Worm (Caenorhabditis elegans): Measurements from ENCODE around the gene Y42H9AR.2.

Y42H9AR.2 gene

DNA sequence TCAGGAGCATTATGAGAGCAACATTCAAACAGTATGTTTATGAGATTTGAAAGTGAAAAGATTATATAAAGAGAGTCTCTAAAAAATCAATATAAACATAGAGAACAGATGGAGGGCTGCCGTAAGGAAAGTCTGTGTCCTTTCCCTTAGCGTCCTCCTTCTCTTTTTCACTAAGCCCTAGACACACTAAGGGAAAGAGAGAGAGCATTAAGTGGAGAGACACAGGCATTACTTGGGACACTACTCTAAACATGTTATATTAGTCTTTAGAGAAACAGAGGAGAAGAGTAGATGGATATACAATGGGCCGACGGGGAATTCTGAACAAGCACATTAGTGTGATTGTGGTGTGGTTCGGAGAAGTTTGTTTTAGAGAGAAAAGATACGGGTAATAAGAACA, 3.3 kb upstream of the Y42H9AR.2 start:
- TF ChIP-seq fkh-10 (GFP tag; optimal IDR thresholded peaks at IDR 0.05) (no peak), pha-4 (tag; optimal IDR thresholded peaks at IDR 0.05) (no peak), egl-5 (tag; optimal IDR thresholded peaks at IDR 0.05) (no peak), ceh-16 (tag; optimal IDR thresholded peaks at IDR 0.05) (no peak), ceh-9 (tag; optimal IDR thresholded peaks at IDR 0.05) (no peak), nhr-12 (tag; optimal IDR thresholded peaks at IDR 0.05) (no peak), ceh-82 (tag; optimal IDR thresholded peaks at IDR 0.05) (no peak)

DNA sequence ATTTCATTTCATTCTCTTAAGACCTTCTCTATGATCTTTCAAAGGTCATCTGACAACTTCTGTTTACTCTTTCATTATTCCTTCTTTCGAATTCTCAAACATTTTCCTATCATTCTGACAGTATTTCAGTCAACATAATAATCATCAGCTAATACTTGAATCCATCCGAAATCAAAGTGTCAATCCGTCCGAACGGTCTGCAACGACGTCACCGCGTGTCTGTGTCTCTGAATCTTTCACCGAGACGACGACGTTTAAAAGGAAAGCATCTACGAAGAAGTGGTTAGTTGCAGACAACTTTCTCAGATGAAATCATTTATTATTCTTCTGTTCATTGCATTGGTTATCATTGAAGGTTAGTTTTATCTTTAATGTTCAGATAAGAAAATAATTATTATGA, 2.5 kb downstream of the Y42H9AR.2 start, which contains the start of gene Y42H9AR.5:
Y42H9AR.5 (plus strand) TSS at position 301 of the 400 bp plus-strand sequence.
- TF ChIP-seq elt-3 (tag; optimal IDR thresholded peaks at IDR 0.05) (peak in 1 of 3 experiments; percentile 39), hmg-11 (tag; optimal IDR thresholded peaks at IDR 0.05) (no peak)

DNA sequence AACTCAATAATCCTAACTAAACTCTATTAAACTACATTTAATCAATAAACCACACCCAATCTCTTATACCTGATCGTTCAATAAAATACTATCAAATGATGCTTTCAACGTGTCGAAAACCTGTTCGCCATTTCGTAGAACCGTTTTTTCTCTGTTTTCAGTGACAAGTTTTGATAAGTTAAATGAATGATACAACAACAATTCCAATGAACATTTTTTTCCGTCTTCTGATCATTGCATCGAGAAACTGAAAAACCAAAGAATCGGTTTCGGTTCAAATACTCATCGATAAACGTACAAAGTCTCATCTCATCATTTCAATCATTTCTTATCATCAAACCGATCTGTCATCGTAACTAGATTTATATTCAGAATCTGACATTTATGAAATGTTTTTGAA, 3.5 kb downstream of the Y42H9AR.2 start:
- peak in 1 of 3 experiments; percentile 16 for TF ChIP-seq elt-3 (tag; optimal IDR thresholded peaks at IDR 0.05)
- no peak for TF ChIP-seq mml-1 (tag; optimal IDR thresholded peaks at IDR 0.05)
- TF ChIP-seq nhr-23 (tag; optimal IDR thresholded peaks at IDR 0.05), result peak; percentile 17
- TF ChIP-seq fos-1 (tag; optimal IDR thresholded peaks at IDR 0.05), result no peak
- peak; percentile 66 for TF ChIP-seq nhr-43 (tag; optimal IDR thresholded peaks at IDR 0.05; ENCODE audit: poor library complexity, severe bottlenecking)

DNA sequence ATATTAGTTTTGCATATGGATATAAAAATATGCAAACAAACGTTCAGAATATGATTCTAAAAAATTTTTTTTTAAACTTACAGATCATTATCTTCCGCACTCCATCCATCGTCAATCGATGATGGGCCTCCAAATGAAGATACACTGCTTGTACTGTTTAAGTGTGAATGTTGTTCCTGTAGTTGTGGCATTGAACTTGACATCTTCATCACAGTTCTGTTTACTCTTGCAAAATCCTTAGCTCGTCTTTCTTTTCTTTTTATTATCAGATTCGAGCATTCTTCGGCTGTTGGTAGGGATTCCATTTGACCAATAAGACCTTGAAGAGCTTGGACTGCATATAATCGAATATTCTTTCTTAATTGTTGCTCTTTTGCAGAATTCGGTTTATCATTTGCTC, 5.4 kb downstream of the Y42H9AR.2 start:
- TF ChIP-seq ceh-82 (tag; optimal IDR thresholded peaks at IDR 0.05) (no peak), elt-2 (tag; optimal IDR thresholded peaks at IDR 0.05) (no peak), nhr-77 (tag; optimal IDR thresholded peaks at IDR 0.05) (no peak), unc-62 (GFP tag; optimal IDR thresholded peaks at IDR 0.05) (no peak), ama-1 (optimal IDR thresholded peaks at IDR 0.05) (no peak), nhr-25 (tag; optimal IDR thresholded peaks at IDR 0.05) (no peak), ZK546.5 (tag; optimal IDR thresholded peaks at IDR 0.05) (no peak), tbx-2 (tag; optimal IDR thresholded peaks at IDR 0.05) (no peak), fkh-2 (tag; optimal IDR thresholded peaks at IDR 0.05) (no peak), fos-1 (tag; optimal IDR thresholded peaks at IDR 0.05) (no peak), mdl-1 (tag; optimal IDR thresholded peaks at IDR 0.05) (no peak), elt-1 (tag; optimal IDR thresholded peaks at IDR 0.05) (no peak), skn-1 (tag; optimal IDR thresholded peaks at IDR 0.05) (no peak), daf-12 (tag; optimal IDR thresholded peaks at IDR 0.05) (no peak), nhr-237 (tag; optimal IDR thresholded peaks at IDR 0.05) (no peak), elt-3 (tag; optimal IDR thresholded peaks at IDR 0.05) (no peak), snpc-4 (tag; optimal IDR thresholded peaks at IDR 0.05) (no peak), sea-2 (GFP tag; optimal IDR thresholded peaks at IDR 0.05) (no peak), hmg-11 (tag; optimal IDR thresholded peaks at IDR 0.05) (no peak)

DNA sequence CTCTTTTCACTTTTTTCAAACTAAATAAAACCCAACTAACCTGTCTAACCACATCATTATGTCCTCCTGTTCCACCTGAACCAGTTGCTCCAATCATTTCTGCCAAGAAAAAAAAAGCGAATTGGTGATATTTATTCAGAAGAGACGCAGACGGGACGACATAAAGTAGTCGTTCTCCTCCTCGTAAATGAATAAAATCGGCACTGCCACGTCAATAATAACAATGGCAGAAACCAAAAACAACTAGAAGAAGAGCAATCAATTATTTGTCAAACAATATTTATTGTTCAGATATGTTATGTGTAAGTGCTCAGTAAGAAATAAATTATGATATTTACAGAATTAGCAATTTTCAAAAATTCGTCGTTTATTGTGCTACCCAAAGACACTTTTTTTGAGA, 7.8 kb downstream of the Y42H9AR.2 start, which contains the start of gene rabs-5:
rabs-5 (minus strand) TSS at position 101 of the 400 bp plus-strand sequence.
- TF ChIP-seq mml-1 (tag; optimal IDR thresholded peaks at IDR 0.05), result no peak
- no peak for TF ChIP-seq nhr-67 (tag; optimal IDR thresholded peaks at IDR 0.05)
- no peak for TF ChIP-seq ZK546.5 (tag; optimal IDR thresholded peaks at IDR 0.05)
- no peak for TF ChIP-seq unc-39 (tag; optimal IDR thresholded peaks at IDR 0.05)
- no peak for TF ChIP-seq lsy-12 (tag; optimal IDR thresholded peaks at IDR 0.05)
- TF ChIP-seq nhr-11 (tag; optimal IDR thresholded peaks at IDR 0.05), result no peak
- TF ChIP-seq R02D3.7 (tag; optimal IDR thresholded peaks at IDR 0.05), result no peak
- no peak for TF ChIP-seq sea-2 (GFP tag; optimal IDR thresholded peaks at IDR 0.05)

DNA sequence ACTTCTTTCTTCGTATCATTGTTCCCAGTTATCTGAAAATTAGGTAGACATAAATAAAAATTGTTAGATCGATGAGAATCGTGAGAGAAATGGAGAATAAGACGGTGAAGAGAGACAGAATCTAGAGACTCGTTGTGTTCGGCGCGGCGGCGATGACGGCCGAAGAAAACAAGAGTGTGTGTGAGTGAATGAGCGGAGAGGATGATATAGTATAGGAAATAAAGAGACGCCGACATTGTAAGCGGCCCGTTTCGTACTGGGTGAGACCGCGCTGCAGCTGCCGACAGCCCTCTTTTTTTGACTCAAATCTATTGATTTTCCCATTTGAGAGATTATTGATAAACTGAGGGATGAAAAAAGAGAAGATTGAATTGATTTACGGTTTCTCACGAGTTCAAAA, 12.5 kb downstream of the Y42H9AR.2 start, which contains the start of gene Y42H9AR.4:
Y42H9AR.4 (minus strand) TSS at position 32 of the 400 bp plus-strand sequence.
- peak; percentile 27 for TF ChIP-seq nhr-43 (tag; optimal IDR thresholded peaks at IDR 0.05; ENCODE audit: poor library complexity, severe bottlenecking)
- TF ChIP-seq pqm-1 (tag; optimal IDR thresholded peaks at IDR 0.05), result peak; percentile 18
- peak; percentile 39 for TF ChIP-seq elt-2 (tag; optimal IDR thresholded peaks at IDR 0.05)
- TF ChIP-seq egl-5 (tag; optimal IDR thresholded peaks at IDR 0.05), result peak; percentile 45
- TF ChIP-seq hmg-11 (tag; optimal IDR thresholded peaks at IDR 0.05), result peak; percentile 40
- no peak for TF ChIP-seq nhr-11 (tag; optimal IDR thresholded peaks at IDR 0.05)
- no peak for TF ChIP-seq nhr-28 (tag; optimal IDR thresholded peaks at IDR 0.05)
- peak; percentile 30 for TF ChIP-seq nhr-23 (tag; optimal IDR thresholded peaks at IDR 0.05)
- peak; percentile 45 for TF ChIP-seq nfya-1 (tag; optimal IDR thresholded peaks at IDR 0.05; ENCODE audit: insufficient read depth)
- peak; percentile 17 for TF ChIP-seq ceh-28 (tag; optimal IDR thresholded peaks at IDR 0.05)
- TF ChIP-seq pha-4 (tag; optimal IDR thresholded peaks at IDR 0.05), result peak; percentile 33
- peak; percentile 62 for TF ChIP-seq snpc-4 (tag; optimal IDR thresholded peaks at IDR 0.05)
- TF ChIP-seq nhr-12 (tag; optimal IDR thresholded peaks at IDR 0.05), result no peak
